Worm (Caenorhabditis elegans) whole organism, young adult: ENCODE results near the gene ceh-23.
A peak's percentile ranks its signal among the peaks of the same experiment; 100 is the strongest.

Source experiments
- B0019.2 ChIP-seq: fragments of 200-800 bp; sonication (Bioruptor generic); conservative IDR thresholded peaks from 2 replicates; pipeline ENCODE4 v1.3.6; 2022; ENCODE audit warnings: missing genetic modification reagents, missing genetic modification characterization, missing compliant biosample characterization
- B0336.3 ChIP-seq: fragments of 200-800 bp; sonication (Bioruptor generic); IDR thresholded peaks from 2 replicates; pipeline ENCODE4 v1.3.6; 2022; ENCODE audit warnings: missing genetic modification characterization, missing compliant biosample characterization
- F22D6.2 ChIP-seq: sonication (generic microtip); optimal IDR thresholded peaks from 2 replicates; lab custom pipeline; 2016; ENCODE audit warnings: mild to moderate bottlenecking, missing genetic modification characterization, missing compliant biosample characterization
- F33H1.4 ChIP-seq: fragments of 200-800 bp; sonication (Bioruptor generic); IDR thresholded peaks from 2 replicates; pipeline ENCODE4 v1.3.6; 2022; ENCODE audit warnings: missing genetic modification reagents, missing genetic modification characterization, missing compliant biosample characterization
- F37B4.10 ChIP-seq: fragments of 200-800 bp; sonication (Bioruptor generic); IDR thresholded peaks from 2 replicates; pipeline ENCODE4 v1.3.6; 2022; ENCODE audit warnings: missing genetic modification characterization, missing compliant biosample characterization
- F39B2.1 ChIP-seq: fragments of 200-800 bp; sonication (Bioruptor generic); IDR thresholded peaks from 2 replicates; pipeline ENCODE4 v1.3.6; 2022; ENCODE audit warnings: missing genetic modification reagents, missing genetic modification characterization, missing compliant biosample characterization
- F49E8.2 ChIP-seq: sonication (generic microtip); optimal IDR thresholded peaks from 3 replicates; lab custom pipeline; 2017; ENCODE audit warnings: missing genetic modification characterization, mild to moderate bottlenecking, missing compliant biosample characterization, antibody characterized with exemption, moderate library complexity; ENCODE audit not compliant: insufficient read depth
- F52B5.7 ChIP-seq: sonication (generic microtip); optimal IDR thresholded peaks from 2 replicates; lab custom pipeline; 2016; ENCODE audit warnings: mild to moderate bottlenecking, missing genetic modification characterization, missing compliant biosample characterization
- F57A8.1 ChIP-seq: fragments of 200-800 bp; sonication (Bioruptor generic); optimal IDR thresholded peaks from 2 replicates; lab custom pipeline; 2018; ENCODE audit warnings: mild to moderate bottlenecking, missing genetic modification characterization, moderate library complexity, missing compliant biosample characterization
- K11D2.4 ChIP-seq: fragments of 200-800 bp; sonication (Bioruptor generic); IDR thresholded peaks from 2 replicates; pipeline ENCODE4 v1.3.6; 2022; ENCODE audit warnings: missing genetic modification reagents, missing genetic modification characterization, missing compliant biosample characterization
- Y53F4B.3 ChIP-seq: fragments of 200-800 bp; sonication (Bioruptor generic); IDR thresholded peaks from 2 replicates; pipeline ENCODE4 v1.3.6; 2022; ENCODE audit warnings: missing genetic modification reagents, missing genetic modification characterization, missing compliant biosample characterization
- ZK185.1 ChIP-seq: sonication (generic microtip); optimal IDR thresholded peaks from 2 replicates; lab custom pipeline; 2016; ENCODE audit warnings: mild to moderate bottlenecking, missing genetic modification characterization, missing compliant biosample characterization; ENCODE audit not compliant: poor library complexity, severe bottlenecking
- ama-1 ChIP-seq, 3 experiments: fragments of 150-350 bp in 1 of 3; sonication (generic microtip) in 2 of 3; optimal IDR thresholded peaks; 2 replicates each; lab custom pipeline; 2014 to 2018; ENCODE audit warnings: missing biosample characterization in 2 of 3, missing genetic modification characterization in 2 of 3, missing genetic modification reagents in 2 of 3
- attf-3 ChIP-seq: fragments of 200-800 bp; sonication (Bioruptor generic); conservative IDR thresholded peaks from 2 replicates; pipeline ENCODE4 v1.3.6; 2022; ENCODE audit warnings: missing genetic modification reagents, missing genetic modification characterization, missing compliant biosample characterization
- ceh-100 ChIP-seq: fragments of 200-800 bp; sonication (Bioruptor generic); IDR thresholded peaks from 2 replicates; pipeline ENCODE4 v1.3.6; 2022; ENCODE audit warnings: missing genetic modification reagents, missing genetic modification characterization, missing compliant biosample characterization
- dpff-1 ChIP-seq: sonication (generic microtip); optimal IDR thresholded peaks from 2 replicates; lab custom pipeline; 2017; ENCODE audit warnings: mild to moderate bottlenecking, missing genetic modification characterization, missing compliant biosample characterization
- dpl-1 ChIP-seq: fragments of 150-350 bp; optimal IDR thresholded peaks from 2 replicates; lab custom pipeline; 2014; ENCODE audit warnings: missing biosample characterization, missing genetic modification reagents, missing genetic modification characterization
- ets-4 ChIP-seq: fragments of 200-800 bp; sonication (Bioruptor generic); optimal IDR thresholded peaks from 2 replicates; lab custom pipeline; 2018; ENCODE audit warnings: mild to moderate bottlenecking, missing genetic modification characterization, missing compliant biosample characterization
- fkh-3 ChIP-seq: sonication (generic microtip); optimal IDR thresholded peaks from 2 replicates; lab custom pipeline; 2016; ENCODE audit warnings: mild to moderate bottlenecking, missing genetic modification characterization, missing compliant biosample characterization
- gei-17 ChIP-seq: fragments of 200-800 bp; sonication (Bioruptor generic); optimal IDR thresholded peaks from 2 replicates; lab custom pipeline; 2018; ENCODE audit warnings: mild to moderate bottlenecking, missing genetic modification characterization, missing compliant biosample characterization
- hsf-1 ChIP-seq: fragments of 200-800 bp; sonication (Bioruptor generic); IDR thresholded peaks from 2 replicates; pipeline ENCODE4 v1.3.6; 2022; ENCODE audit warnings: missing genetic modification reagents, missing genetic modification characterization, missing compliant biosample characterization
- let-607 ChIP-seq, 2 experiments: fragments of 200-800 bp in 1 of 2; sonication (Bioruptor generic) in 1 of 2; sonication (generic microtip) in 1 of 2; optimal IDR thresholded peaks; 2 replicates each; lab custom pipeline; 2016 to 2018; ENCODE audit warnings: mild to moderate bottlenecking in 2 of 2, missing compliant biosample characterization in 2 of 2, missing genetic modification characterization in 2 of 2, moderate library complexity in 2 of 2, missing genotype in 1 of 2
- lsy-27 ChIP-seq: sonication (generic microtip); optimal IDR thresholded peaks from 2 replicates; lab custom pipeline; 2017; ENCODE audit warnings: missing genetic modification characterization, mild to moderate bottlenecking, missing compliant biosample characterization, antibody characterized with exemption, missing genotype, borderline replicate concordance; ENCODE audit not compliant: insufficient read depth
- mcd-1 ChIP-seq: fragments of 200-800 bp; sonication (Bioruptor generic); IDR thresholded peaks from 2 replicates; pipeline ENCODE4 v1.3.6; 2022; ENCODE audit warnings: missing genetic modification reagents, missing genetic modification characterization, missing compliant biosample characterization
- mel-28 ChIP-seq: sonication (generic microtip); optimal IDR thresholded peaks from 2 replicates; lab custom pipeline; 2016; ENCODE audit warnings: borderline replicate concordance, mild to moderate bottlenecking, missing genetic modification characterization, missing compliant biosample characterization
- nfya-2 ChIP-seq: fragments of 200-800 bp; sonication (Bioruptor generic); IDR thresholded peaks from 2 replicates; pipeline ENCODE4 v1.3.6; 2022; ENCODE audit warnings: missing genetic modification reagents, missing genetic modification characterization, missing compliant biosample characterization
- rec-8 ChIP-seq, 2 experiments: sonication (generic microtip); optimal IDR thresholded peaks; 2 replicates each; lab custom pipeline; 2016; ENCODE audit warnings: mild to moderate bottlenecking in 2 of 2, missing genetic modification characterization in 2 of 2, missing genetic modification reagents in 2 of 2, missing genotype in 2 of 2, missing biosample characterization in 1 of 2, missing compliant biosample characterization in 1 of 2, moderate library complexity in 1 of 2
- rpc-1 ChIP-seq, 2 experiments: fragments of 150-350 bp in 1 of 2; sonication (generic microtip) in 1 of 2; optimal IDR thresholded peaks; 2 replicates each; lab custom pipeline; 2014 to 2018; ENCODE audit warnings: missing biosample characterization in 1 of 2, missing genetic modification characterization in 1 of 2, missing genetic modification reagents in 1 of 2, missing genotype in 1 of 2
- sdz-38 ChIP-seq: sonication (generic microtip); optimal IDR thresholded peaks from 2 replicates; lab custom pipeline; 2016; ENCODE audit warnings: missing genotype, missing genetic modification characterization, missing compliant biosample characterization
- snpc-4 ChIP-seq, 5 experiments: fragments of 150-350 bp in 1 of 5; sonication (generic microtip) in 4 of 5; optimal IDR thresholded peaks; 2 replicates each; lab custom pipeline; 2014 to 2018; ENCODE audit warnings: missing genetic modification characterization in 5 of 5, missing biosample characterization in 3 of 5, antibody characterized with exemption in 2 of 5, mild to moderate bottlenecking in 2 of 5, missing compliant biosample characterization in 2 of 5, missing genotype in 2 of 5, moderate library complexity in 2 of 5, missing genetic modification reagents in 1 of 5
- sptf-2 ChIP-seq: fragments of 200-800 bp; sonication (Bioruptor generic); optimal IDR thresholded peaks from 2 replicates; lab custom pipeline; 2018; ENCODE audit warnings: mild to moderate bottlenecking, missing genetic modification characterization, missing compliant biosample characterization
- zim-3 ChIP-seq: sonication (generic microtip); optimal IDR thresholded peaks from 2 replicates; lab custom pipeline; 2017; ENCODE audit warnings: mild to moderate bottlenecking, missing genetic modification characterization, moderate library complexity, missing compliant biosample characterization
- ztf-18 ChIP-seq: sonication (generic microtip); optimal IDR thresholded peaks from 2 replicates; lab custom pipeline; 2016; ENCODE audit warnings: missing genotype, mild to moderate bottlenecking, missing genetic modification characterization, missing compliant biosample characterization
- ztf-25 ChIP-seq: fragments of 200-800 bp; sonication (Bioruptor generic); IDR thresholded peaks from 2 replicates; pipeline ENCODE4 v1.3.6; 2022; ENCODE audit warnings: missing genetic modification reagents, missing genetic modification characterization, missing compliant biosample characterization
- ztf-26 ChIP-seq: sonication (generic microtip); optimal IDR thresholded peaks from 2 replicates; lab custom pipeline; 2017; ENCODE audit warnings: missing genetic modification characterization, missing compliant biosample characterization
- ztf-28 ChIP-seq: fragments of 200-800 bp; sonication (Bioruptor generic); IDR thresholded peaks from 2 replicates; pipeline ENCODE4 v1.3.6; 2022; ENCODE audit warnings: missing genetic modification reagents, missing genetic modification characterization, missing compliant biosample characterization
- ztf-3 ChIP-seq: fragments of 200-800 bp; sonication (Bioruptor generic); optimal IDR thresholded peaks from 2 replicates; lab custom pipeline; 2018; ENCODE audit warnings: mild to moderate bottlenecking, missing genetic modification characterization, missing compliant biosample characterization
- ztf-6 ChIP-seq: fragments of 200-800 bp; sonication (Bioruptor generic); IDR thresholded peaks from 2 replicates; pipeline ENCODE4 v1.3.6; 2022; ENCODE audit warnings: missing genetic modification reagents, missing genetic modification characterization, missing compliant biosample characterization

Gene ceh-23

ce11 chrIII:7854494-7855184 is 15.2 kb downstream of the ceh-23 start, which contains the start of gene rpl-35 (continued):
- TF ChIP-seq B0019.2 (GFP tag; lab: Robert Waterston, UW) (peak; percentile 99), dpl-1 (peak; percentile 100), attf-3 (peak; percentile 92), ztf-3 (GFP tag; lab: Kevin White, UChicago) (peak; percentile 93), F57A8.1 (peak; percentile 91), ama-1 (optimal IDR thresholded peaks at IDR 0.05; lab: Kevin White, UChicago) (peak; percentile 10), ama-1 (GFP tag; optimal IDR thresholded peaks at IDR 0.05; lab: Kevin White, UChicago) (peak; percentile 62 to 79), rpc-1 (optimal IDR thresholded peaks at IDR 0.05; lab: Kevin White, UChicago) (peak; percentile 45), rpc-1 (tag; optimal IDR thresholded peaks at IDR 0.05; lab: Kevin White, UChicago) (peak; percentile 21), sdz-38 (tag; lab: Kevin White, UChicago) (no peak), F37B4.10 (GFP tag; lab: Robert Waterston, UW) (peak; percentile 96), zim-3 (tag; lab: Kevin White, UChicago) (peak; percentile 87), fkh-3 (peak; percentile 73), ZK185.1 (peak; percentile 99), rec-8 (tag; optimal IDR thresholded peaks at IDR 0.05; lab: Kevin White, UChicago) (peak; percentile 90 to 98), dpff-1 (tag; lab: Kevin White, UChicago) (peak; percentile 66), F49E8.2 (tag; lab: Kevin White, UChicago) (peak; percentile 99), ztf-6 (GFP tag; lab: Robert Waterston, UW) (peak; percentile 98), B0336.3 (peak; percentile 100), ets-4 (peak; percentile 99), F39B2.1 (peak; percentile 95), F52B5.7 (tag; lab: Kevin White, UChicago) (peak; percentile 99), nfya-2 (GFP tag; lab: Robert Waterston, UW) (peak; percentile 96), gei-17 (peak; percentile 93), lsy-27 (tag; lab: Kevin White, UChicago) (peak; percentile 86), let-607 (tag; optimal IDR thresholded peaks at IDR 0.05; lab: Kevin White, UChicago) (peak; percentile 94 to 97), ztf-28 (peak; percentile 99), ztf-18 (tag; lab: Kevin White, UChicago) (peak; percentile 92), ztf-25 (GFP tag; lab: Robert Waterston, UW) (peak; percentile 97), ceh-100 (GFP tag; lab: Robert Waterston, UW) (peak; percentile 96), hsf-1 (GFP tag; lab: Robert Waterston, UW) (peak; percentile 93), mcd-1 (GFP tag; lab: Robert Waterston, UW) (peak; percentile 99), mel-28 (tag; lab: Kevin White, UChicago) (peak; percentile 86), ztf-26 (tag; lab: Kevin White, UChicago) (peak; percentile 98), Y53F4B.3 (GFP tag; lab: Robert Waterston, UW) (peak; percentile 94), F33H1.4 (GFP tag; lab: Robert Waterston, UW) (peak; percentile 96), K11D2.4 (GFP tag; lab: Robert Waterston, UW) (peak; percentile 99), snpc-4 (GFP tag; optimal IDR thresholded peaks at IDR 0.05; lab: Kevin White, UChicago) (peak; percentile 93), snpc-4 (tag; optimal IDR thresholded peaks at IDR 0.05; lab: Kevin White, UChicago) (peak; percentile 90 to 95 (median 91)), sptf-2 (GFP tag; lab: Kevin White, UChicago) (peak; percentile 95), F22D6.2 (tag; lab: Kevin White, UChicago) (peak; percentile 94)
